Worm (Caenorhabditis elegans): ENCODE measurements around the gene Y34F4.3.

ce11 chrIII:1053067-1053466 lies 37.1 kb upstream of the Y34F4.3 start, which contains the start of gene fbxo-11.2:
- no peak for TF ChIP-seq ztf-29 (GFP tag; IDR thresholded peaks at IDR 0.05)
- no peak for TF ChIP-seq ref-1 (GFP tag; conservative IDR thresholded peaks at IDR 0.05)
- no peak for TF ChIP-seq tab-1 (GFP tag; IDR thresholded peaks at IDR 0.05)
- no peak for TF ChIP-seq klf-2 (GFP tag; conservative IDR thresholded peaks at IDR 0.05)
